Fruit fly (Drosophila melanogaster): Measurements from ENCODE around the gene lin-52.

The lin-52 gene

dm6 chrX:5744992-5745732 is 9.6 kb downstream of the lin-52 start:
- TF ChIP-seq CG12605 (GFP tag; IDR thresholded peaks at IDR 0.05) (no peak), CG8301 (tag; optimal IDR thresholded peaks at IDR 0.05) (peak; percentile 20), EcR (GFP tag; optimal IDR thresholded peaks at IDR 0.05) (peak; percentile 46), fd96Ca (GFP tag; IDR thresholded peaks at IDR 0.05) (peak; percentile 64; the same call in 2 of the 3 replicates), CG4496 (GFP tag; IDR thresholded peaks at IDR 0.05) (peak; percentile 42; the same call in 1 of the 3 replicates), Ets98B (GFP tag; IDR thresholded peaks at IDR 0.05) (peak; percentile 37; the same call in 1 of the 2 replicates), CG34367 (tag; optimal IDR thresholded peaks at IDR 0.05) (no peak), CG32121 (GFP tag; IDR thresholded peaks at IDR 0.05) (0 out of 2 replicates have a peak, but pooled peaks have one; percentile 13), CG14655 (GFP tag; optimal IDR thresholded peaks at IDR 0.05) (peak; percentile 21), Snoo (tag; optimal IDR thresholded peaks at IDR 0.05) (no peak), Pif1B (GFP tag; optimal IDR thresholded peaks at IDR 0.05) (peak; percentile 15), CG13204 (GFP tag; optimal IDR thresholded peaks at IDR 0.05) (no peak), CG17806 (tag; optimal IDR thresholded peaks at IDR 0.05) (no peak), CG10348 (GFP tag; IDR thresholded peaks at IDR 0.05) (no peak)

DNA sequence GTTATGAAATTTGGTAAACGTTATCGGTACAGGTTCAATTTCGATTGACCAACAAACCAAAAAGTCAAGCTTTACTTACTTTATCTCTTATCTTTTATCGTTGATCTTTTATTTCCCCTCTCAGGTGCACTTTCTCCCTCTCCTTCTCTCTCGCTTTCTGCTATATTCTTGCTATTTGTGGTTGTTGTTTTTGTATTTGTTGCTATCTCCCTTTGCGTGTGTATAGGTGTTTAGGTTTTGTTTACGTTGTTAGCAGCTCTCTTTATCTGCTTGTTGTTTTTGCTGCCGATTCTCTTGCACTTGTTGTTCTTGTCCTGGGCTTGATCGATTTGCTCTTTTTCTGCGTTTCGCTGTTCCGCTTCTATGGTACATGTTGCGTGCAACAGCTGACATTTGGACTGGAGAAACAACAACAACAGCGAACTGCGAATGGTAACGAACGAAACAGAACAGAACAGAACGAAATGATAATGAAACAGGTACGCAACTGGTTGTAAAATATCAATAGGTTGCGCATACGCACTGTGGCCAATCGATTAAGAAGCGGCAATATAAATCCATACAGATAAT is 10.4 kb downstream of the lin-52 start:
- no peak for TF ChIP-seq CG8159 (tag; optimal IDR thresholded peaks at IDR 0.05)
- no peak for TF ChIP-seq fd96Ca (GFP tag; IDR thresholded peaks at IDR 0.05)
- no peak for TF ChIP-seq CG13204 (GFP tag; optimal IDR thresholded peaks at IDR 0.05)
- no peak for TF ChIP-seq CG4496 (GFP tag; IDR thresholded peaks at IDR 0.05)
- no peak for TF ChIP-seq rn (GFP tag; IDR thresholded peaks at IDR 0.05)
- no peak for TF ChIP-seq D1 (tag; optimal IDR thresholded peaks at IDR 0.05)
- TF ChIP-seq CG12605 (GFP tag; IDR thresholded peaks at IDR 0.05): no peak
- no peak for TF ChIP-seq Pif1A (GFP tag; optimal IDR thresholded peaks at IDR 0.05)
- TF ChIP-seq EcR (GFP tag; optimal IDR thresholded peaks at IDR 0.05): no peak
- TF ChIP-seq CG14655 (GFP tag; optimal IDR thresholded peaks at IDR 0.05): no peak
- TF ChIP-seq CG17806 (tag; optimal IDR thresholded peaks at IDR 0.05): no peak
- no peak for TF ChIP-seq Ets98B (GFP tag; IDR thresholded peaks at IDR 0.05)
- no peak for TF ChIP-seq Pif1B (GFP tag; optimal IDR thresholded peaks at IDR 0.05)
- TF ChIP-seq gl (tag; optimal IDR thresholded peaks at IDR 0.05): no peak
- no peak for TF ChIP-seq Snoo (tag; optimal IDR thresholded peaks at IDR 0.05)
- TF ChIP-seq CG8301 (tag; optimal IDR thresholded peaks at IDR 0.05): no peak

- TF ChIP-seq CG32121 (GFP tag; IDR thresholded peaks at IDR 0.05) (no peak), gl (tag; optimal IDR thresholded peaks at IDR 0.05) (no peak), CG14655 (GFP tag; optimal IDR thresholded peaks at IDR 0.05) (no peak), CG8301 (tag; optimal IDR thresholded peaks at IDR 0.05) (no peak), rn (GFP tag; IDR thresholded peaks at IDR 0.05) (no peak), D1 (tag; optimal IDR thresholded peaks at IDR 0.05) (no peak), CG13204 (GFP tag; optimal IDR thresholded peaks at IDR 0.05) (no peak), Pif1A (GFP tag; optimal IDR thresholded peaks at IDR 0.05) (no peak), CG15710 (tag; optimal IDR thresholded peaks at IDR 0.05) (no peak)
Observed at dm6 chrX:5741625-5742024, 13.1 kb downstream of the lin-52 start.

- TF ChIP-seq CG10348 (GFP tag; IDR thresholded peaks at IDR 0.05) (no peak), CG32121 (GFP tag; IDR thresholded peaks at IDR 0.05) (peak; percentile 33; the same call in 1 of the 2 replicates), Pif1A (GFP tag; optimal IDR thresholded peaks at IDR 0.05) (peak; percentile 6), fd96Ca (GFP tag; IDR thresholded peaks at IDR 0.05) (peak; percentile 23; the same call in 1 of the 3 replicates), Ets98B (GFP tag; IDR thresholded peaks at IDR 0.05) (peak; percentile 45), CG13204 (GFP tag; optimal IDR thresholded peaks at IDR 0.05) (no peak), Pif1B (GFP tag; optimal IDR thresholded peaks at IDR 0.05) (peak; percentile 1), CG15710 (tag; optimal IDR thresholded peaks at IDR 0.05) (no peak), CG14655 (GFP tag; optimal IDR thresholded peaks at IDR 0.05) (peak; percentile 18), CG12605 (GFP tag; IDR thresholded peaks at IDR 0.05) (peak; percentile 22; the same call in 1 of the 2 replicates), CG34367 (tag; optimal IDR thresholded peaks at IDR 0.05) (no peak)
Observed at dm6 chrX:5737676-5738220, 17.0 kb downstream of the lin-52 start, which contains the start of gene Snx27. TSS of gene Snx27 (minus strand) at chrX:5738031.

DNA sequence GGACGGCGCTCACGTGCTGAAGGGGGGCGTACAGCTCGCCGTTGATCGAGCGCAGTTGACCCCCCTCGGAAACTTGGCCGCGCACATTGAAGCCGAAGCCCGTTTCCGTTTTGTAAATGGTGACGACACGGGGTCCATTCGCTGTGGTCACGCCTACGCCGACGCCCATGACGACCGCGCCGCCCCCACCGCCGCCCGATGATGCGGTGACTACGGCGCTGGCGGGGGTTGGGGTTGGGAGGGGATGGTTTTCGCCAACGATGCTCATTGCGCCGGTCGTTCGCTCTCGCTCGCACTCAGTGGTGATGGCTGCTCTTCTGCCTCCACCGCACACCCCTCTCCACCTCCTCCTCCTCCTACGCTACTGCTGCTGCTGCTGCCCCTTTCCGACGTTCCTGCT is 17.6 kb downstream of the lin-52 start:
- no peak for TF ChIP-seq Pif1A (GFP tag; optimal IDR thresholded peaks at IDR 0.05)
- peak; percentile 10 for TF ChIP-seq CG9948 (tag; optimal IDR thresholded peaks at IDR 0.05)
- 0 out of 2 replicates have a peak, but pooled peaks have one; percentile 37 for TF ChIP-seq CG10348 (GFP tag; IDR thresholded peaks at IDR 0.05)
- peak; percentile 56; the same call in 1 of the 2 replicates for TF ChIP-seq rn (GFP tag; IDR thresholded peaks at IDR 0.05)
- peak; percentile 95 for TF ChIP-seq CG13204 (GFP tag; optimal IDR thresholded peaks at IDR 0.05)
- peak; percentile 85 for TF ChIP-seq CG4496 (GFP tag; IDR thresholded peaks at IDR 0.05)
- TF ChIP-seq CG32121 (GFP tag; IDR thresholded peaks at IDR 0.05): peak; percentile 72
- TF ChIP-seq Ets98B (GFP tag; IDR thresholded peaks at IDR 0.05): peak; percentile 64
- TF ChIP-seq CG8301 (tag; optimal IDR thresholded peaks at IDR 0.05): no peak
- TF ChIP-seq CG15710 (tag; optimal IDR thresholded peaks at IDR 0.05): peak; percentile 7
- peak; percentile 76; the same call in 2 of the 3 replicates for TF ChIP-seq fd96Ca (GFP tag; IDR thresholded peaks at IDR 0.05)
- 0 out of 2 replicates have a peak, but pooled peaks have one; percentile 17 for TF ChIP-seq CG12605 (GFP tag; IDR thresholded peaks at IDR 0.05)
- peak; percentile 26 for TF ChIP-seq CG8159 (tag; optimal IDR thresholded peaks at IDR 0.05)
- no peak for TF ChIP-seq gl (tag; optimal IDR thresholded peaks at IDR 0.05)

Measured in whole organism, pupa.